Fruit fly (Drosophila melanogaster): ENCODE results near the gene CG13924.

CG13924 gene

DNA sequence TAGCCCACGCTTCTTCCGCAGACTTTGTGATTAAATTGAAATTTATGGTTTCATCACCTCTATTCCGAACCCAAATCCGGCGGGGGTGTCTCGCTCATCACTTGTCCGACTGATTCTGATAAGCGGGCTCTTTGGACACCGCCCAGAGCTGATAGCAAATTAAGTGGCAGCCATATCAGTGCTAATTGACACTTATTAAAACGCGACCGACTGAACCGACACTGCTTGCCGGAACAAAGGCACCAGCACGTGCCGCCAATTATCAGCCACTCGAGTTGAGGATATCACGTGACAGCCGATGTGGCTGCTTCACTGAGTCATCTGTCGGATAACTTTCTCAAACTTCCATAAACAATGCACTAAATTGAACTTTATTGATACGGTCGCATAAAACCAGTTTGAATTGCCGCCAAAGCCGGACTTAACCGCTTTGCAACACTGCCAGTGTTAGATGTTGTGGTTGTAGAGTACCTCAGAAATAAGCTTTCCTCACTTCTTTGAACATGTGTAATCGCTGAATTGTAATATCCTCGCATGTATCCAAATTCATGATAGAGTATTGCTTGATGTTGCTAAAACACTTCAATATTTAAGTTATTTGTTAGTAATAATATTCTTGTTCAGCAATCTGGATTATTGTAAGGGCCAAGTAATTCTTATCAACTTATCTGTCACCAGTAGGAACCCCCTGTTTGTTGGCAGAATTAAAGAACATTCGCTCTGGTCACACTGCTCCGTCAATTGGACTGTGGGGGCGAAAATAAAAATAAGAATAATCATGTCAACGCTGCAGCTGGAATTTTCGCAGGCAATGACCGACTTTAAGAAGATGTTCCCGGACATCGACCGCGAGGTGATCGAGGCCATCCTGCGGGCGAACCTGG, 13.1 kb upstream of the CG13924 start, which contains the start of gene CG12024:
TSS of gene CG12024 (plus strand) at position 699 of the 884 bp plus-strand sequence.
- TF ChIP-seq Sin3A (optimal IDR thresholded peaks at IDR 0.05) = no peak
- TF ChIP-seq ttk (optimal IDR thresholded peaks at IDR 0.05) = no peak
- TF ChIP-seq psq (optimal IDR thresholded peaks at IDR 0.05) = no peak
- TF ChIP-seq insv (optimal IDR thresholded peaks at IDR 0.05) = no peak
- no peak for TF ChIP-seq h (optimal IDR thresholded peaks at IDR 0.05)

DNA sequence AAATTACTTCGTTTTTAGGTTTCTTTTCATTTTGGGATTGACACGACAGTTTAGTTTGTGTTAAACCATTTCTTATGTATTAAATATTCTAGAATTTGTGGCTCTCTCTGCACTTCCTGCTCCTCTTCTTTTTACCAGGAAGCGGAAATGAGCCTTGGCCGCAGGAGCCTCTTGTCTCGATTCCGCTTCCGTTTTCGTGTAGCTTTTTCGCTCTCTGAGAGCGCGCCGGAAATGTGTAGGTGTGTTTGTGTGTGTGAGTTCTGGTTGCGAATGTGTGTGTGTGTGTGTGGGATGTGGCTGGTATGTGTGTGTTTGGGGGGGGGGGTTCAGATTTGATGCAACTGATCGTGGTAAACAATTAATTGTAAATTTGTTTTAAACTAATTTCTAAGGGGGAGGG, 10.3 kb upstream of the CG13924 start:
- TF ChIP-seq Myc (optimal IDR thresholded peaks at IDR 0.05) = no peak
- TF ChIP-seq h (optimal IDR thresholded peaks at IDR 0.05) = no peak
- TF ChIP-seq Sin3A (optimal IDR thresholded peaks at IDR 0.05) = no peak
- TF ChIP-seq psq (optimal IDR thresholded peaks at IDR 0.05) = no peak

DNA sequence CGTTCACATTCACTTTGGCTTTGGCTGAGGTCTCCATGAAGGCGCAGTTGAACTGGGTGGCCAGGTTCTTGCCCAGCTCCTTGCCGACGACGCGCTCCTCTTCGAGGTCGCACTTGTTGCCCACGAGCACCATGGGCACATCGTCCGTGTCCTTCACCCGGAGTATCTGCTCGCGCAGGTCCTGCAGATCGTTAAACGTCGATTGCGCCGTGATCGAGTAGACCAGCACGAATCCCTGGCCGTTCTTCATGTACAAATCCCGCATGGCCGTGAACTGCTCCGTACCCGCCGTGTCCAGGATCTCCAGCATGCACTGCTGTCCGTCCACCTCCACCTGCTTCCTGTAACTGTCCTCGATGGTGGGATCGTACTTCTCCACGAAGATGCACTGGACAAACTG, 9.1 kb upstream of the CG13924 start:
- TF ChIP-seq Myc (optimal IDR thresholded peaks at IDR 0.05) (no peak), ttk (optimal IDR thresholded peaks at IDR 0.05) (peak; percentile 17)

DNA sequence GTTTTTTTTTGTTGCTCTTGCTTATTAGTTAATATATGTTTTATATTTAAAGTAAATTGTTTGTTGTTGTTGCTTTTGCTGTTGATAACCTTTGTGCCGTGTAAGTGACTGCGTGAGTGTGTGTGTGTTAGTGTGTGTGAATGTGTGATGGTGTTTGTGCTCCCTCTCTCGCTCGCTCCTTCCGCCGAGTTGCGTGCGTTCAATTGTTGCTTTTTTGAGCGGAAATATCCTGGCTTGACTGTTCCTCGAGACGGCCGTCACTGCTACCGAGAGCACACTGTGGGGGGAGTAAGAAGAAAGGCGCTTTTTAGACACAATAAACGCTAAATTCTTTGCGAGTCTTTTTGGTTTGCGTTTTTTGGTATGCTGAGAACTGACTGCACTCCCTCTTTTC, 8.4 kb upstream of the CG13924 start:
- TF ChIP-seq ttk (optimal IDR thresholded peaks at IDR 0.05) = no peak
- no peak for TF ChIP-seq Myc (optimal IDR thresholded peaks at IDR 0.05)
- TF ChIP-seq h (optimal IDR thresholded peaks at IDR 0.05) = no peak
- no peak for TF ChIP-seq insv (optimal IDR thresholded peaks at IDR 0.05)
- no peak for TF ChIP-seq Sin3A (optimal IDR thresholded peaks at IDR 0.05)
- TF ChIP-seq psq (optimal IDR thresholded peaks at IDR 0.05) = no peak

DNA sequence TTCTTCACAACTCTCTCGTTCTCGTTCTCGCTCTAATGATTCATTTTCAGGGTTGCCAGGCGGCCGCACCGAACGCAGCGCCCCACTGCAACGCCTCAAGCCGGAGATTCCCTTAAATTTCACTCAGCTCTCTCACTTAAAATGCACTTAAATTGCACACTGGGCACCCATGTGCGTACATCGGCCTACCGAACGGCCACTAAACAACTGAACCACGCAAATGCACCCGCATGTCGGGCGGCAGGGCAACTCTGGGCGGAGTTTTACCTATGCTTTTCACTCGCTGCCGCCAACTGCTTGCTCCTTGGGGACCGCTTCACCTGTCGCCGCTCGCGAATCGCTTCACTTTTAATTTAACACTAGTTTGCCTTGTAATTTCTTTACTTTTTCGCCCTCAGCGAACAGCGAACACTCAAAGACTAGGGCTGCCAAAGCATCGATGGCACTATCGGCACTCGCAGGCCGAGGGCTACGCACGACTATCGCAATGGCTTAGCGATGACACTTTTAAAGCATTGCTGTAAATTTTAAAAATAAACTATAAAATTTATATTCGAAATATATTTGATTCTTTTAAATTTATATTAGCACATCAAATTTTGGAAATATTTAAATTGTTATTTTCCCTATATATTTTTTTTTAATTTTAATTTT, 7.9 kb upstream of the CG13924 start, which contains the start of gene Rap1:
TSS of gene Rap1 (minus strand) at position 446 of the 654 bp plus-strand sequence.
- TF ChIP-seq Sin3A (optimal IDR thresholded peaks at IDR 0.05) (no peak), insv (optimal IDR thresholded peaks at IDR 0.05) (no peak), h (optimal IDR thresholded peaks at IDR 0.05) (no peak), psq (optimal IDR thresholded peaks at IDR 0.05) (no peak), ttk (optimal IDR thresholded peaks at IDR 0.05) (no peak), Myc (optimal IDR thresholded peaks at IDR 0.05) (no peak)

DNA sequence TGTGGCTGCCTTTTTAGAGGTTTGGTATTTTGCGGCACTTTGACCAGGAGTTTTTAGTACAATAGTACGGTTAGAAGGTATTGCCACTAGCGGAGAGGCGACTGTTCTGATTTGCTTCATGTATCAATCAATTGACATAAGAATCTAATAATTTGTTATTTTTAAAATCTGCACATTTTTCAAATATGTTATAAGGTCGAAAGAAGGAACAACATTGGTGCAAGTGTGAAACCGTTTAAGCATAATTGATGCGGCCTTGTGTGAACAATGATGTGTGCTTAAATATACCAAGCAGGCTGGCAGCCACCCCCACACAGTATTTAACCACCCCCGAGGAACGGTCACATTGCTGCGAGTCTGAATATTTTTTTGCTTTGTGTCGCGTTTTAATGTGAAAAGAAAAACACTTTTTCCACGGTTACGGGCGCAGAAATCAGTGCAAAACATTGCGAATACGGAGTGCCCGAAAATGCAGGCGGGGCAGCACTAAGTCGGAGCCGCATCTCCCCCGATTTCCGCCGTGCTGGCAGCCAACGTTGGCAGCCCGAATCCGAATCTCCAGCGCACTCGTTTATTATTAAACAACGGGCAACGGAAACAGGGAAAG, 4.6 kb upstream of the CG13924 start, which contains the start of the genes HBS1 and CG12025:
TSS of gene HBS1 (minus strand) at position 120 of the 607 bp plus-strand sequence.
TSS of gene CG12025 (plus strand) at position 310 of the 607 bp plus-strand sequence.
- TF ChIP-seq insv (optimal IDR thresholded peaks at IDR 0.05) = no peak
- no peak for TF ChIP-seq psq (optimal IDR thresholded peaks at IDR 0.05)
- no peak for TF ChIP-seq Myc (optimal IDR thresholded peaks at IDR 0.05)
- TF ChIP-seq Sin3A (optimal IDR thresholded peaks at IDR 0.05) = no peak
- TF ChIP-seq h (optimal IDR thresholded peaks at IDR 0.05) = no peak
- no peak for TF ChIP-seq ttk (optimal IDR thresholded peaks at IDR 0.05)

DNA sequence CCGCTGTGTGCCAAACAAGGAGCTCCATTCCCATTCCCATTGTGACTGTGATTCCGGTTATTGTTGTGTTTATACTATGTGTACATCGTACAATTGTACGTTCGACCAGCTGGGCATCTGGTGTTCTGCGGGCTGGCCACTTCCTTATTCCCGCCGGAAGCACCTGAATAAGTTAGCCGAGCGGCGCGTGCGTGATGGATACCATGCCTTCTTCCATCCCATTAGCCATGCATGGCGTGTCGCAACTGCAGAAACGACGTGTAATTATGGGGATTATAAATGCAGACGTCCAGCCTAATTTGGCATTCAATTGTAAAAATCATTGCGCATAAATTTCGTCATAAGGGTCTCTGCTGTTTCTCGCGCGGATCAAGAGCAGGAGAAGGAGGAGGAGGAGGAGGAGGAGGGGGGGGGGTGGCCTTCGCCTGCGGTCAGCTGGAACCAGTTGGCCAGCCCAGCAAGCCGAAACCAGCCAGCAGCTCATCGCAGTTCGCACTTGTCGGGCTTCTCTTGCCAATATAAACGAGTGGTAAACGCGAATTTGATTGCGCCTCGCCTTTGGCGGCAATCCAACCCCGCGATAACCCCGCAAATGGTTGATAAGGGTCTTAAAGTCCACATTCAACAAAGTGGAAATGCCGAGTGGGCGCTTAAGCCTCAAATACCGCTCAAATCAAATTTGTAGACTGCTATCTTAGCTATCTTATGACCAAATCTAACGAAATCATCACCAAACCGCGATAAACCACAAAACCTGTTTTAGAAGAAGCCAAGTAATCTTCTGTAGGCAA, 3.6 kb upstream of the CG13924 start:
- no peak for TF ChIP-seq h (optimal IDR thresholded peaks at IDR 0.05)
- peak; percentile 92 for TF ChIP-seq ttk (optimal IDR thresholded peaks at IDR 0.05)

DNA sequence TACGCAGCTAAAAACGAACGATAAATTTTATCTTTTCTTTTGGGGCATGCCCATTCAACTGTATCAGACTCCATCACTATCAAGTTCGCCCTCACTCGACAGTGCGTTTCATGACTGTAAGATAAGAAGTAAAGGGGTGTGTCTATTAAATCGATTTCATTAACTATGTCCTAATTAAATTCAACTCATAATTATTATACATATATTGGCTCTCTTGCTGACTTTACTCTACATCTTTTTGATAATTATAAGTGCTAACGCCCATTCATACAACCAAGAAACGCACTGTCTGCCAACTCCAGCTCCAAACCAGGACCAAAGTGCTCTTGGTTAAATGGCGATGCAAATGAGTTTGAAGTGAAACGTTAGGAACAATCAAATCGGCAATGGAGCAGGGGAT, 978 bp upstream of the CG13924 start:
- TF ChIP-seq insv (optimal IDR thresholded peaks at IDR 0.05) (no peak), Myc (optimal IDR thresholded peaks at IDR 0.05) (no peak), psq (optimal IDR thresholded peaks at IDR 0.05) (no peak), Sin3A (optimal IDR thresholded peaks at IDR 0.05) (no peak), ttk (optimal IDR thresholded peaks at IDR 0.05) (no peak), h (optimal IDR thresholded peaks at IDR 0.05) (no peak)

DNA sequence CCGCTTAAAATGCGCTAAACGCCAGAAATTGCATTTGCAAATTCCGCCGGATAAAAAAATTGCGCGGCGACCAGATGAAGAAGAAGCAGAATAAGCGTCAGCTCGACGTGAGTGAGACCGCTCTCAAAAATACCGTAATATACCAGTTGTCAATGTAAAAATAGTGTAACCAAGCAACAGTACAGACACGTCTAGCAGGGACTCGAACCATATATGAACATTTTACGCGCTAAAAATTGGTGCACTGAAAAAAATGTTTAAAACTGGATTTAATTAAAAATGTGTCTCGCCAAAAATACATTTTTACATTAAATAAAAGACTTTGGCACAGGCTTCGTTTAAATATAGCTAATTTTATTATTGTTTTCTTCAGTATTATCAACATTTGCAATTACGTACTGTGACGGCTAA, 6.4 kb downstream of the CG13924 start, which contains the start of gene dre4:
TSS of gene dre4 (minus strand) at position 98 of the 411 bp plus-strand sequence.
- TF ChIP-seq h (optimal IDR thresholded peaks at IDR 0.05) = no peak
- no peak for TF ChIP-seq Sin3A (optimal IDR thresholded peaks at IDR 0.05)
- TF ChIP-seq Myc (optimal IDR thresholded peaks at IDR 0.05) = no peak
- no peak for TF ChIP-seq ttk (optimal IDR thresholded peaks at IDR 0.05)
- TF ChIP-seq psq (optimal IDR thresholded peaks at IDR 0.05) = no peak
- no peak for TF ChIP-seq insv (optimal IDR thresholded peaks at IDR 0.05)

DNA sequence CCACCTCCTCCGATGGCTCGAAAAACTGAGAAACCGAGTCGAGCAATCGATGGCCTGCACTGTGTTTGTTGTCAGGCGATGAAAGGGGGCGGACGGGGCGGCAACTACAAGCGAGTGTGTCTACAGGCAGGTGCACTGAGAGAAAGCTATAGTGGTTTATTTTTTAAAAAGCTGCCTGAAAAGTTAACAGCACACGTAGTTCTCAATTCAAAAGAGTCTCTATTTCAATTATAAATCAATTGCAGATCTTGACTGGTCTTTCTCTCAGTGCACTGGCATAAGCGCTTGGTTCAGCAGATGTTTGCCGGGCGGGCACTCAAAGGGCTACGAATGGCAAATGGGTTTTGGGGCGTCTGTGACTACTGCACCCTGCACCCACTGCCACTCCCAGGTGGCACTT, 10.9 kb downstream of the CG13924 start:
- TF ChIP-seq h (optimal IDR thresholded peaks at IDR 0.05) = no peak
- no peak for TF ChIP-seq Myc (optimal IDR thresholded peaks at IDR 0.05)
- TF ChIP-seq ttk (optimal IDR thresholded peaks at IDR 0.05) = no peak
- TF ChIP-seq psq (optimal IDR thresholded peaks at IDR 0.05) = no peak
- no peak for TF ChIP-seq Sin3A (optimal IDR thresholded peaks at IDR 0.05)
- no peak for TF ChIP-seq insv (optimal IDR thresholded peaks at IDR 0.05)

DNA sequence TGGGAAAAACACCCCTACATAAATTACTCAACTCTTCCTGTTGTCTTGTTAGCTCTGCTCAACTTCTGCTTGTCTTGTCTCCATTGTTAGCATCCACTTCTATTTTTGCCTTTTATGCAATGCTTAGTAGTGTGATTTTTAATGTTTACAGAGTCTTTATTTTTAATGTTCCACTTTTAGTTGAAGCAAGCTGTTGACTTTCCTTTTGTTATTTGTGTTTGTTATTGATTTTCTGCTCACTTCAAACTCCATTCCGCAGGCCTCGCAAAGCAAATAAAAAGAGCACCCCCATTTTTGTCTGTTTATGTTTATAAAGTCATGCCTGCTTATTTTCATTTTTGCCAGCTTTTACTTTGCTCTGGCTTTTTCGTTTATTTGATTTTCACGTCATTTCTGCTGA, 12.1 kb downstream of the CG13924 start:
- no peak for TF ChIP-seq ttk (optimal IDR thresholded peaks at IDR 0.05)
- TF ChIP-seq insv (optimal IDR thresholded peaks at IDR 0.05) = no peak
- TF ChIP-seq psq (optimal IDR thresholded peaks at IDR 0.05) = no peak
- no peak for TF ChIP-seq Myc (optimal IDR thresholded peaks at IDR 0.05)
- TF ChIP-seq Sin3A (optimal IDR thresholded peaks at IDR 0.05) = no peak
- no peak for TF ChIP-seq h (optimal IDR thresholded peaks at IDR 0.05)
